Worm (Caenorhabditis elegans) whole organism, mixed stage, embryonic: ENCODE measurements around the gene cox-17.

ENCODE experiments used
- bed-3 ChIP-seq: fragments of 200-800 bp; sonication (Bioruptor generic); optimal IDR thresholded peaks from 3 replicates; lab custom pipeline; 2018; ENCODE audit warnings: mild to moderate bottlenecking, missing genetic modification characterization, moderate library complexity, missing compliant biosample characterization
- blmp-1 ChIP-seq: fragments of 150-350 bp; optimal IDR thresholded peaks from 2 replicates; lab custom pipeline; 2014; ENCODE audit warnings: missing biosample characterization, missing genetic modification characterization
- ceh-83 ChIP-seq: fragments of 200-800 bp; sonication (Bioruptor generic); optimal IDR thresholded peaks from 2 replicates; lab custom pipeline; 2018; ENCODE audit warnings: mild to moderate bottlenecking, missing genetic modification characterization, missing compliant biosample characterization
- elt-1 ChIP-seq: sonication (generic microtip); optimal IDR thresholded peaks from 2 replicates; lab custom pipeline; 2017; ENCODE audit warnings: missing genetic modification characterization, mild to moderate bottlenecking, missing compliant biosample characterization, antibody characterized with exemption, moderate library complexity, borderline replicate concordance; ENCODE audit not compliant: insufficient read depth
- lin-13 ChIP-seq: fragments of 150-350 bp; optimal IDR thresholded peaks from 2 replicates; lab custom pipeline; 2014; ENCODE audit warnings: missing biosample characterization, missing genetic modification characterization
- mep-1 ChIP-seq: fragments of 150-350 bp; optimal IDR thresholded peaks from 2 replicates; lab custom pipeline; 2017; ENCODE audit warnings: missing biosample characterization, missing genetic modification reagents, missing genetic modification characterization, inconsistent platforms
- nhr-12 ChIP-seq: fragments of 150-350 bp; optimal IDR thresholded peaks from 2 replicates; lab custom pipeline; 2014; ENCODE audit warnings: missing biosample characterization, missing genetic modification characterization
- nhr-76 ChIP-seq: sonication (generic microtip); optimal IDR thresholded peaks from 2 replicates; lab custom pipeline; 2017; ENCODE audit warnings: missing biosample characterization, missing genetic modification characterization
- pha-4 ChIP-seq: fragments of 150-350 bp; optimal IDR thresholded peaks from 2 replicates; lab custom pipeline; 2018; ENCODE audit warnings: missing biosample characterization, missing genetic modification reagents, missing genetic modification characterization
- snpc-4 ChIP-seq: fragments of 150-350 bp; optimal IDR thresholded peaks from 2 replicates; lab custom pipeline; 2014; ENCODE audit warnings: missing biosample characterization, missing genetic modification characterization
- sptf-1 ChIP-seq: sonication (generic microtip); optimal IDR thresholded peaks from 2 replicates; lab custom pipeline; 2017; ENCODE audit warnings: mild to moderate bottlenecking, missing genetic modification characterization, moderate library complexity, missing compliant biosample characterization
- unc-120 ChIP-seq: sonication (generic microtip); optimal IDR thresholded peaks from 2 replicates; lab custom pipeline; 2017; ENCODE audit warnings: missing genetic modification characterization, missing compliant biosample characterization; ENCODE audit not compliant: poor library complexity, severe bottlenecking

DNA sequence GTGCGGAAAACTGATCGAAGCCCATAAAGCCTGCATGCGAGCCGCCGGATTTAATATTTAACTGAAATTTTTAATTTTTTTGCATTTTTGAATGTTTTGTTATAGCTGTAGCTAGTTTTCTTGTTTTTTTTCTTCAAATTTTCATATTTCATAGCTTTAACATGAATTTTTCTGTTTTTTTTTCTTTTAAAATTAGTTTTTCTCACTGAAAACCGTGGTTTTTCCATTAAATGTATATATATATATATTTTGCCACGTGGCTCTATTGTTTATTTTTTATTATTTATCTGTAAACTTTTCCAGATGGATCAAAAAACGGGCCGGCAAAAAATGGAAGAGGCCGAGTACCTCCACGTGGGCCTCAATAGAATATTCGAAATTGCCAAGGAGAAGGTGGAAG is 1.0 kb downstream of the cox-17 start, which contains the start of gene sec-20:
- no peak for TF ChIP-seq bed-3 (GFP tag; lab: Kevin White, UChicago)
- TF ChIP-seq pha-4 (tag; lab: Kevin White, UChicago) = no peak
- no peak for TF ChIP-seq blmp-1
- no peak for TF ChIP-seq elt-1 (tag; lab: Kevin White, UChicago)
- TF ChIP-seq ceh-83 (GFP tag; lab: Kevin White, UChicago) = no peak
- TF ChIP-seq sptf-1 (tag; lab: Kevin White, UChicago) = no peak
- TF ChIP-seq nhr-12 (tag; lab: Kevin White, UChicago) = no peak
- TF ChIP-seq nhr-76 (tag; lab: Kevin White, UChicago) = no peak
- no peak for TF ChIP-seq mep-1
- no peak for TF ChIP-seq unc-120 (tag; lab: Kevin White, UChicago)
- TF ChIP-seq snpc-4 (tag; lab: Kevin White, UChicago) = no peak
- no peak for TF ChIP-seq lin-13 (tag; lab: Kevin White, UChicago)
